Fruit fly (Drosophila melanogaster): Measurements from ENCODE around the gene CG45065.

The CG45065 gene

dm6 chrX:14839739-14840347 lies 42.5 kb downstream of the CG45065 start:
- TF ChIP-seq cic (GFP tag; optimal IDR thresholded peaks at IDR 0.05) (peak; percentile 74), bab1 (GFP tag; optimal IDR thresholded peaks at IDR 0.05) (no peak), Mnt (GFP tag; optimal IDR thresholded peaks at IDR 0.05) (peak; percentile 65), CG33017 (tag; optimal IDR thresholded peaks at IDR 0.05) (no peak), CG7045 (GFP tag; optimal IDR thresholded peaks at IDR 0.05) (no peak), Clk (GFP tag; optimal IDR thresholded peaks at IDR 0.05) (no peak), Hr96 (GFP tag; optimal IDR thresholded peaks at IDR 0.05) (no peak), CG11617 (GFP tag; optimal IDR thresholded peaks at IDR 0.05) (no peak), CG5204 (GFP tag; optimal IDR thresholded peaks at IDR 0.05) (no peak), tj (GFP tag; optimal IDR thresholded peaks at IDR 0.05) (no peak), pad (GFP tag; optimal IDR thresholded peaks at IDR 0.05) (peak; percentile 40), kay (GFP tag; ENCODE audit: borderline replicate concordance) (no peak), CG7101 (tag; optimal IDR thresholded peaks at IDR 0.05) (peak; percentile 35), cnc (optimal IDR thresholded peaks at IDR 0.05) (no peak), Crg-1 (GFP tag; optimal IDR thresholded peaks at IDR 0.05) (no peak), CG12768 (GFP tag; optimal IDR thresholded peaks at IDR 0.05) (no peak), CG14711 (tag; optimal IDR thresholded peaks at IDR 0.05) (peak; percentile 2), toe (GFP tag; optimal IDR thresholded peaks at IDR 0.05) (no peak), CG1620 (GFP tag; optimal IDR thresholded peaks at IDR 0.05) (no peak), ovo (GFP tag; optimal IDR thresholded peaks at IDR 0.05) (no peak)

dm6 chrX:14839047-14839446 lies 43.3 kb downstream of the CG45065 start, which contains the start of the genes CG32590 and Flo2:
Gene CG32590, minus strand, starts transcription at chrX:14839106.
Gene Flo2, plus strand, starts transcription at chrX:14839376.
- TF ChIP-seq kay (GFP tag; ENCODE audit: borderline replicate concordance) (peak; percentile 71), Crg-1 (GFP tag; optimal IDR thresholded peaks at IDR 0.05) (peak; percentile 52), tj (GFP tag; optimal IDR thresholded peaks at IDR 0.05) (peak; percentile 64), cic (GFP tag; optimal IDR thresholded peaks at IDR 0.05) (no peak), CG5204 (GFP tag; optimal IDR thresholded peaks at IDR 0.05) (no peak), bab1 (GFP tag; optimal IDR thresholded peaks at IDR 0.05) (peak; percentile 87), CG33017 (tag; optimal IDR thresholded peaks at IDR 0.05) (peak; percentile 42), cnc (optimal IDR thresholded peaks at IDR 0.05) (no peak), CG14711 (tag; optimal IDR thresholded peaks at IDR 0.05) (peak; percentile 82), CG12768 (GFP tag; optimal IDR thresholded peaks at IDR 0.05) (peak; percentile 26), CG11617 (GFP tag; optimal IDR thresholded peaks at IDR 0.05) (peak; percentile 44), Clk (GFP tag; optimal IDR thresholded peaks at IDR 0.05) (peak; percentile 48), Mnt (GFP tag; optimal IDR thresholded peaks at IDR 0.05) (peak; percentile 81), Hr96 (GFP tag; optimal IDR thresholded peaks at IDR 0.05) (no peak), ovo (GFP tag; optimal IDR thresholded peaks at IDR 0.05) (peak; percentile 72), toe (GFP tag; optimal IDR thresholded peaks at IDR 0.05) (peak; percentile 78), CG7101 (tag; optimal IDR thresholded peaks at IDR 0.05) (peak; percentile 78), pad (GFP tag; optimal IDR thresholded peaks at IDR 0.05) (peak; percentile 67), CG1620 (GFP tag; optimal IDR thresholded peaks at IDR 0.05) (peak; percentile 91), CG7045 (GFP tag; optimal IDR thresholded peaks at IDR 0.05) (no peak)

dm6 chrX:14837983-14838382 lies 44.4 kb downstream of the CG45065 start, which contains the start of gene Grx5:
Gene Grx5, minus strand, starts transcription at chrX:14838198.
- no peak for TF ChIP-seq kay (GFP tag; ENCODE audit: borderline replicate concordance)
- no peak for TF ChIP-seq CG7045 (GFP tag; optimal IDR thresholded peaks at IDR 0.05)
- TF ChIP-seq CG14711 (tag; optimal IDR thresholded peaks at IDR 0.05) = no peak
- TF ChIP-seq pad (GFP tag; optimal IDR thresholded peaks at IDR 0.05) = no peak
- TF ChIP-seq CG1620 (GFP tag; optimal IDR thresholded peaks at IDR 0.05) = no peak
- no peak for TF ChIP-seq bab1 (GFP tag; optimal IDR thresholded peaks at IDR 0.05)
- no peak for TF ChIP-seq Crg-1 (GFP tag; optimal IDR thresholded peaks at IDR 0.05)
- TF ChIP-seq cnc (optimal IDR thresholded peaks at IDR 0.05) = no peak
- no peak for TF ChIP-seq tj (GFP tag; optimal IDR thresholded peaks at IDR 0.05)
- TF ChIP-seq Clk (GFP tag; optimal IDR thresholded peaks at IDR 0.05) = no peak
- no peak for TF ChIP-seq Mnt (GFP tag; optimal IDR thresholded peaks at IDR 0.05)
- TF ChIP-seq Hr96 (GFP tag; optimal IDR thresholded peaks at IDR 0.05) = no peak
- TF ChIP-seq CG5204 (GFP tag; optimal IDR thresholded peaks at IDR 0.05) = no peak
- TF ChIP-seq ovo (GFP tag; optimal IDR thresholded peaks at IDR 0.05) = no peak
- no peak for TF ChIP-seq toe (GFP tag; optimal IDR thresholded peaks at IDR 0.05)

- TF ChIP-seq CG7045 (GFP tag; optimal IDR thresholded peaks at IDR 0.05) (no peak), kay (GFP tag; ENCODE audit: borderline replicate concordance) (no peak), CG1620 (GFP tag; optimal IDR thresholded peaks at IDR 0.05) (no peak), CG11617 (GFP tag; optimal IDR thresholded peaks at IDR 0.05) (no peak), pad (GFP tag; optimal IDR thresholded peaks at IDR 0.05) (no peak)
Measured at dm6 chrX:14836425-14836824, 46.0 kb downstream of the CG45065 start, which contains the start of gene CG14410. Gene CG14410, plus strand, starts transcription at chrX:14836725.

- TF ChIP-seq CG7101 (tag; optimal IDR thresholded peaks at IDR 0.05) = no peak
- TF ChIP-seq kay (GFP tag; ENCODE audit: borderline replicate concordance) = no peak
- peak; percentile 14 for TF ChIP-seq bab1 (GFP tag; optimal IDR thresholded peaks at IDR 0.05)
- TF ChIP-seq Mnt (GFP tag; optimal IDR thresholded peaks at IDR 0.05) = peak; percentile 85
- TF ChIP-seq cic (GFP tag; optimal IDR thresholded peaks at IDR 0.05) = no peak
- peak; percentile 17 for TF ChIP-seq pad (GFP tag; optimal IDR thresholded peaks at IDR 0.05)
- no peak for TF ChIP-seq tj (GFP tag; optimal IDR thresholded peaks at IDR 0.05)
- peak; percentile 84 for TF ChIP-seq ovo (GFP tag; optimal IDR thresholded peaks at IDR 0.05)
Measured at dm6 chrX:14832562-14833303, 49.7 kb downstream of the CG45065 start, which contains the start of gene CG14411. Gene CG14411, plus strand, starts transcription at chrX:14832647.
